Worm (Caenorhabditis elegans) whole organism, midembryonic: ENCODE measurements around the gene vha-12.
"Not testable (repeated sequence)": the region's sequence is repeated elsewhere in the genome, so short reads cannot be mapped to it uniquely, and the experiment has no call there.

Experiments used
- T22C8.4 ChIP-seq: fragments of 200-800 bp; sonication (Bioruptor generic); IDR thresholded peaks from 2 replicates; pipeline ENCODE4 v1.3.6; 2022; ENCODE audit warnings: missing genetic modification characterization, missing compliant biosample characterization
- cog-1 ChIP-seq: sonication (generic microtip); optimal IDR thresholded peaks from 2 replicates; lab custom pipeline; 2016; ENCODE audit warnings: missing genetic modification characterization, missing compliant biosample characterization
- flt-1 ChIP-seq: fragments of 200-800 bp; sonication (Bioruptor generic); IDR thresholded peaks from 2 replicates; pipeline ENCODE4 v1.3.6; 2022; ENCODE audit warnings: missing genetic modification characterization, missing compliant biosample characterization
- klf-2 ChIP-seq: fragments of 200-800 bp; sonication (Bioruptor generic); conservative IDR thresholded peaks from 2 replicates; pipeline ENCODE4 v1.3.6; 2022; ENCODE audit warnings: missing genetic modification reagents, missing genetic modification characterization, missing compliant biosample characterization
- med-1 ChIP-seq: sonication (generic microtip); optimal IDR thresholded peaks from 2 replicates; lab custom pipeline; 2017; ENCODE audit warnings: missing genetic modification characterization, mild to moderate bottlenecking, missing compliant biosample characterization, antibody characterized with exemption, missing genetic modification reagents; ENCODE audit not compliant: insufficient read depth
- ref-1 ChIP-seq: fragments of 200-800 bp; sonication (Bioruptor generic); conservative IDR thresholded peaks from 2 replicates; pipeline ENCODE4 v1.3.6; 2022; ENCODE audit warnings: missing genetic modification reagents, missing genetic modification characterization, missing compliant biosample characterization
- tab-1 ChIP-seq: fragments of 200-800 bp; sonication (Bioruptor generic); IDR thresholded peaks from 2 replicates; pipeline ENCODE4 v1.3.6; 2022; ENCODE audit warnings: missing genetic modification characterization, missing compliant biosample characterization
- ztf-23 ChIP-seq: fragments of 200-800 bp; sonication (Bioruptor generic); IDR thresholded peaks from 2 replicates; pipeline ENCODE4 v1.3.6; 2022; ENCODE audit warnings: missing genetic modification reagents, missing genetic modification characterization, missing compliant biosample characterization
- ztf-29 ChIP-seq: fragments of 200-800 bp; sonication (Bioruptor generic); IDR thresholded peaks from 2 replicates; pipeline ENCODE4 v1.3.6; 2022; ENCODE audit warnings: missing genetic modification reagents, missing genetic modification characterization, missing compliant biosample characterization

The vha-12 gene

ce11 chrX:4161938-4162337 lies 29.0 kb upstream of the vha-12 start:
- TF ChIP-seq klf-2 (GFP tag; lab: Robert Waterston, UW) (no peak), tab-1 (GFP tag; lab: Robert Waterston, UW) (no peak), med-1 (no peak), flt-1 (GFP tag; lab: Robert Waterston, UW) (no peak), ztf-23 (GFP tag; lab: Robert Waterston, UW) (no peak), ref-1 (no peak)

DNA sequence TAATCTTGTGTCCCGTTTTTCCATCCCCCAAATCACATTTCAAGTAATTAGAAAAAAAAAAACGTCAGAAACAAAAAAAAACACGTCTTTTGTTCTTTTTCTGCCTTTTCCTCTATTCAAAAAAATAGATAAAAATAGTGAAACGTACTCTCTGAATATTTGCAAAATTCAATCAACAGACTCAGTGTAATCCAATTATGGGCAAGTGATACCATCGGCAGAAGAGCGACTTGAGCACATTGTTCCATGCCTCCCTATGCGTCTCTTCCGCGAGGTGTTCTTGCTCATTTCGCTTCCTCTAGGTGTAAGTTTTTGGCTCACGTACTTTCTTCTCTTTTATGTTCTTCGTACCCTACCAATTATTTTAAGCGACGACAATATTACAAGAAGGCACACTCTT lies 27.5 kb upstream of the vha-12 start, which contains the start of gene ZK470.1:
Gene ZK470.1, plus strand, starts transcription at position 301 of the 400 bp plus-strand sequence.
- TF ChIP-seq tab-1 (GFP tag; lab: Robert Waterston, UW): no peak

ce11 chrX:4167150-4167549 lies 23.7 kb upstream of the vha-12 start, which contains the start of gene ZK470.14:
ZK470.14 (plus strand) TSS chrX:4167450.
- no peak for TF ChIP-seq cog-1 (tag; lab: Kevin White, UChicago)
- no peak for TF ChIP-seq ztf-29
- no peak for TF ChIP-seq ref-1
- TF ChIP-seq flt-1 (GFP tag; lab: Robert Waterston, UW): no peak
- no peak for TF ChIP-seq T22C8.4 (GFP tag; lab: Robert Waterston, UW)
- no peak for TF ChIP-seq klf-2 (GFP tag; lab: Robert Waterston, UW)
- TF ChIP-seq med-1: no peak
- no peak for TF ChIP-seq ztf-23 (GFP tag; lab: Robert Waterston, UW)
- no peak for TF ChIP-seq tab-1 (GFP tag; lab: Robert Waterston, UW)

DNA sequence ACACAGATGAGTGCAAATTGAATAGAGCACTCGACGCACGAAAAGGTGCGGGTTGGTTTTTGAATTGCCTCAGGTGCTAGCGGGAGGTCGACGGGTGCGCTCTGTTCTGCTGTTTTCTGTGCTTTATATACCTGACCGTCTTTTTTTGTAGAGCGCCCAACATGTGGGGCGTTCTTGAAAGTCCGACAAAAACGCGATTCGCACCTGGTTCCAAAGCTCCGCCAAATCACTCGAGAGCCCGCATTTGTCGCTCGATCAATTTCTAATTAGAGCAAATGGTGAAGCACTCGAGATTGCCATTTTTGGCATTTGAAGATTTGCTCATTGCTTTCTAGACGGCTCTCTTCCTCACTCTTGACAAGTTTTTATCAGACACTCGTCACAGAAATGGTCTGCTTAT lies 13.5 kb upstream of the vha-12 start, which contains the start of gene ZK470.6:
Gene ZK470.6, minus strand, starts transcription at position 101 of the 400 bp plus-strand sequence.
- no peak for TF ChIP-seq T22C8.4 (GFP tag; lab: Robert Waterston, UW)
- TF ChIP-seq flt-1 (GFP tag; lab: Robert Waterston, UW): no peak
- TF ChIP-seq klf-2 (GFP tag; lab: Robert Waterston, UW): no peak
- no peak for TF ChIP-seq tab-1 (GFP tag; lab: Robert Waterston, UW)
- TF ChIP-seq ztf-23 (GFP tag; lab: Robert Waterston, UW): no peak
- TF ChIP-seq cog-1 (tag; lab: Kevin White, UChicago): no peak
- no peak for TF ChIP-seq ztf-29
- no peak for TF ChIP-seq ref-1
- no peak for TF ChIP-seq med-1

DNA sequence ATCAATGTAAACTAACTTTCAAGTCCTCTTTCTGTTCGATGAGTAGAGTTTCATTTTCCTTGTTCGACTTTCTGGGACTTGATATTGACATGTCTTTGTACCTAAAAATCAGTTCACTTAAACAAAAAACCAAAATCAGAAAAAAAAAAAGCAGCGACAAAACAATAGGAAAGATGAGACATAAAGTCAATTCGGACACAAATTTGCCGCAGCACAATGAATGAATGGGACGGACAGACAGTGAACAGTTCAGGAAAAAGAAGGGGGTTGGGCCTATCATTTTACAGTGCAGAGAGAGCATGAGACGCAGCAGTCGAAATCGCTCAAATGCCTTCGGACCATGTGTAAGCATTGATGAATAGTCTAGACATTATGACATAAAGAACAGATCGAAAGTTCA lies 4.2 kb upstream of the vha-12 start, which contains the start of gene mrp-6:
Gene mrp-6, minus strand, starts transcription at position 101 of the 400 bp plus-strand sequence.
- TF ChIP-seq tab-1 (GFP tag; lab: Robert Waterston, UW): no peak
- TF ChIP-seq flt-1 (GFP tag; lab: Robert Waterston, UW): no peak
- no peak for TF ChIP-seq ztf-23 (GFP tag; lab: Robert Waterston, UW)
- no peak for TF ChIP-seq cog-1 (tag; lab: Kevin White, UChicago)
- no peak for TF ChIP-seq ztf-29
- no peak for TF ChIP-seq klf-2 (GFP tag; lab: Robert Waterston, UW)
- no peak for TF ChIP-seq med-1
- TF ChIP-seq T22C8.4 (GFP tag; lab: Robert Waterston, UW): no peak
- TF ChIP-seq ref-1: no peak

- TF ChIP-seq T22C8.4 (GFP tag; lab: Robert Waterston, UW) (no peak), klf-2 (GFP tag; lab: Robert Waterston, UW) (no peak), tab-1 (GFP tag; lab: Robert Waterston, UW) (no peak), med-1 (no peak), flt-1 (GFP tag; lab: Robert Waterston, UW) (no peak), ref-1 (no peak), ztf-23 (GFP tag; lab: Robert Waterston, UW) (no peak), ztf-29 (no peak), cog-1 (tag; lab: Kevin White, UChicago) (no peak)
Measured at ce11 chrX:4192235-4192634, 1.3 kb downstream of the vha-12 start.

DNA sequence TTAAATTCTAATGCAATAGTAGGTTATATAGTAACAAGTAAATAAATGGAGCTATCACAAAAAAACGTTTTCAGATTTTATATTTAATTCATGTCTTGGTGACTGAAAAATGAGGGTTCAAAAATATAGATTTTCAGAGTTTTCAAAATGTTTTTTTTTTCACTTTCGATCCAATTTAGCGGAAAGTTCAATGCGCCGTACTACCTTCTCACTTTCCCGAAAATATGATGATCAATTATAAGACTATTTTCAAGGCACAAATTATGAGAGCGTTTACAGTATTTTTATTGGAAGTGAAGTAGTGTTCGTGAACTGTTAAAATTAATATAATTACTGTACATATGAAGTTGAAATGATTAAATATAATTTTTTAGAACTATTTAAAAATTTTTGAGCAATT lies 2.2 kb downstream of the vha-12 start:
- TF ChIP-seq klf-2 (GFP tag; lab: Robert Waterston, UW): no peak
- TF ChIP-seq ref-1: no peak
- TF ChIP-seq cog-1 (tag; lab: Kevin White, UChicago): no peak
- TF ChIP-seq tab-1 (GFP tag; lab: Robert Waterston, UW): no peak
- no peak for TF ChIP-seq flt-1 (GFP tag; lab: Robert Waterston, UW)
- no peak for TF ChIP-seq ztf-23 (GFP tag; lab: Robert Waterston, UW)
- TF ChIP-seq T22C8.4 (GFP tag; lab: Robert Waterston, UW): no peak
- no peak for TF ChIP-seq med-1
- no peak for TF ChIP-seq ztf-29

- TF ChIP-seq tab-1 (GFP tag; lab: Robert Waterston, UW) (no peak), ztf-29 (no peak), ref-1 (no peak), ztf-23 (GFP tag; lab: Robert Waterston, UW) (no peak), flt-1 (GFP tag; lab: Robert Waterston, UW) (no peak), med-1 (no peak), klf-2 (GFP tag; lab: Robert Waterston, UW) (no peak), cog-1 (tag; lab: Kevin White, UChicago) (no peak), T22C8.4 (GFP tag; lab: Robert Waterston, UW) (no peak)
Measured at ce11 chrX:4196431-4196830, 5.5 kb downstream of the vha-12 start, which contains the start of gene F20B6.4. F20B6.4 (minus strand) TSS chrX:4196531.

- not testable (repeated sequence) for TF ChIP-seq ztf-29; ref-1; klf-2 (GFP tag; lab: Robert Waterston, UW)
Measured at ce11 chrX:4199829-4200228, 8.9 kb downstream of the vha-12 start, which contains the start of gene F20B6.5. F20B6.5 (minus strand) TSS chrX:4199929.

DNA sequence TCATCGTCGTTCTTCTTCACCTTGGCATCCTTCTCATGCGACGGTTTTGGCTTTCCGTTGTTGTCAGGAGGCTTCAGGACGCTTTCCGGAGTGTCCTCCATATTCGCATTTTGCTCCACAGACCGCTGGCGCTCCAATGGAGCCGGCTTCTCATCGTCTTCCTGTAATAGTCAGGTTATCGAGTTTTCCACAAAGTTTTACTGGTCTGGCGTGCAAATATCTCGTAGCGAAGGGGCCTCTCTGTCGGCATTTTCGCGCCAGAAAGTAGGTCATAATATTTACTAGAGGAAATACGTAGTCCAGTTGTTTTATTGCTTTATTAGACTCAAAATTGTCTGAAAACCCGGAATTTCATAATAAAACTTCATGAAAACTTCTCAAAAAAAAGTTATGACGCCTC lies 11.2 kb downstream of the vha-12 start, which contains the start of gene F20B6.6:
Gene F20B6.6, minus strand, starts transcription at position 101 of the 400 bp plus-strand sequence.
- TF ChIP-seq klf-2 (GFP tag; lab: Robert Waterston, UW); cog-1 (tag; lab: Kevin White, UChicago); med-1: not testable (repeated sequence)
